In genomic region chrX:13443283-13443682, ce11 we compare ENCODE assay signal across 1 worm cellular context.
A peak's percentile ranks its signal among the peaks of the same experiment; 100 is the strongest.
TF ChIP-seq lines count a peak whose summit lies in the region.

No protein-coding gene starts in this region.

TF ChIP-seq in whole organism, young adult, 124 proteins besides CTCF, POLR2A, EP300 and RAD21 (continued from another document):
- TF ChIP-seq lin-35 (GFP tag; optimal IDR thresholded peaks at IDR 0.05; lab: Kevin White, UChicago): no peak
- TF ChIP-seq cebp-2 (GFP tag; IDR thresholded peaks at IDR 0.05; lab: Robert Waterston, UW): no peak
- TF ChIP-seq F22D6.2 (tag; optimal IDR thresholded peaks at IDR 0.05; lab: Kevin White, UChicago): no peak
- TF ChIP-seq K12H6.12 (tag; optimal IDR thresholded peaks at IDR 0.05; lab: Kevin White, UChicago): no peak
- TF ChIP-seq ceh-79 (tag; optimal IDR thresholded peaks at IDR 0.05; lab: Kevin White, UChicago): no peak
- TF ChIP-seq atf-7 (tag; optimal IDR thresholded peaks at IDR 0.05; lab: Kevin White, UChicago): no peak
- 0 out of 2 replicates have a peak, but pooled peaks have one; percentile 18 for TF ChIP-seq madf-6 (GFP tag; IDR thresholded peaks at IDR 0.05; lab: Robert Waterston, UW)
- no peak for TF ChIP-seq mcd-1 (GFP tag; IDR thresholded peaks at IDR 0.05; lab: Robert Waterston, UW)
- TF ChIP-seq ceh-58 (GFP tag; IDR thresholded peaks at IDR 0.05; lab: Robert Waterston, UW): no peak
- TF ChIP-seq lin-40 (tag; optimal IDR thresholded peaks at IDR 0.05; lab: Kevin White, UChicago): no peak
- TF ChIP-seq F49E8.2 (tag; optimal IDR thresholded peaks at IDR 0.05; lab: Kevin White, UChicago; ENCODE audit: insufficient read depth): no peak
- TF ChIP-seq akir-1 (GFP tag; optimal IDR thresholded peaks at IDR 0.05; lab: Kevin White, UChicago): no peak
- TF ChIP-seq ZK185.1 (tag; optimal IDR thresholded peaks at IDR 0.05; lab: Kevin White, UChicago; ENCODE audit: poor library complexity, severe bottlenecking): no peak
- no peak for TF ChIP-seq unc-62 (GFP tag; optimal IDR thresholded peaks at IDR 0.05; lab: Kevin White, UChicago)
- TF ChIP-seq nhr-120 (GFP tag; IDR thresholded peaks at IDR 0.05; lab: Robert Waterston, UW): no peak
- no peak for TF ChIP-seq snpc-3.4 (tag; optimal IDR thresholded peaks at IDR 0.05; lab: Kevin White, UChicago)
- peak; percentile 51 for TF ChIP-seq him-1 (tag; optimal IDR thresholded peaks at IDR 0.05; lab: Kevin White, UChicago)
- peak; percentile 64 for TF ChIP-seq die-1 (tag; optimal IDR thresholded peaks at IDR 0.05; lab: Kevin White, UChicago)
- no peak for TF ChIP-seq nhr-80 (tag; optimal IDR thresholded peaks at IDR 0.05; lab: Kevin White, UChicago)
- TF ChIP-seq hrde-1 (tag; optimal IDR thresholded peaks at IDR 0.05; lab: Kevin White, UChicago; ENCODE audit: borderline replicate concordance): no peak
- TF ChIP-seq F52B5.7 (tag; optimal IDR thresholded peaks at IDR 0.05; lab: Kevin White, UChicago): no peak
- no peak for TF ChIP-seq Y56A3A.18 (GFP tag; IDR thresholded peaks at IDR 0.05; lab: Robert Waterston, UW)
- TF ChIP-seq F33H1.4 (GFP tag; IDR thresholded peaks at IDR 0.05; lab: Robert Waterston, UW): no peak
- TF ChIP-seq sdz-38 (tag; optimal IDR thresholded peaks at IDR 0.05; lab: Kevin White, UChicago): no peak
- no peak for TF ChIP-seq tbx-9 (tag; optimal IDR thresholded peaks at IDR 0.05; lab: Kevin White, UChicago; ENCODE audit: borderline replicate concordance)
- peak; percentile 72 for TF ChIP-seq B0261.1 (tag; optimal IDR thresholded peaks at IDR 0.05; lab: Kevin White, UChicago)
- no peak for TF ChIP-seq lag-1 (GFP tag; IDR thresholded peaks at IDR 0.05; lab: Robert Waterston, UW)
- no peak for TF ChIP-seq ztf-22 (GFP tag; optimal IDR thresholded peaks at IDR 0.05; lab: Kevin White, UChicago)
- peak; percentile 44; the same call in 1 of the 2 replicates for TF ChIP-seq hmg-1.2 (GFP tag; IDR thresholded peaks at IDR 0.05; lab: Robert Waterston, UW)
- TF ChIP-seq efl-1 (GFP tag; optimal IDR thresholded peaks at IDR 0.05; lab: Kevin White, UChicago): no peak
- TF ChIP-seq let-607 (tag; optimal IDR thresholded peaks at IDR 0.05; lab: Kevin White, UChicago): no peak
- no peak for TF ChIP-seq chd-7 (tag; optimal IDR thresholded peaks at IDR 0.05; lab: Kevin White, UChicago)
- no peak for TF ChIP-seq nfya-2 (GFP tag; IDR thresholded peaks at IDR 0.05; lab: Robert Waterston, UW)
- TF ChIP-seq ztf-25 (GFP tag; IDR thresholded peaks at IDR 0.05; lab: Robert Waterston, UW): no peak
- no peak for TF ChIP-seq attf-5 (GFP tag; optimal IDR thresholded peaks at IDR 0.05; lab: Kevin White, UChicago)
- no peak for TF ChIP-seq egl-44 (GFP tag; IDR thresholded peaks at IDR 0.05; lab: Robert Waterston, UW)
- TF ChIP-seq aptf-2 (GFP tag; conservative IDR thresholded peaks at IDR 0.05; lab: Robert Waterston, UW): no peak
